Fruit fly (Drosophila melanogaster) whole organism, wandering third instar larva: Measurements from ENCODE around the gene CG18178.

Source experiments
- Abd-B ChIP-seq: fragments of >200 bp; optimal IDR thresholded peaks from 2 replicates; lab custom pipeline; 2017; ENCODE audit warnings: missing biosample characterization, missing genetic modification characterization
- CG9705 ChIP-seq: fragments of 200-800 bp; sonication (Bioruptor generic); optimal IDR thresholded peaks from 2 replicates; lab custom pipeline; 2018; ENCODE audit warnings: missing biosample characterization, mild to moderate bottlenecking, missing genetic modification characterization
- Dfd ChIP-seq: fragments of >200 bp; optimal IDR thresholded peaks from 2 replicates; lab custom pipeline; 2017; ENCODE audit warnings: missing biosample characterization, missing genetic modification characterization
- Hr78 ChIP-seq: fragments of >200 bp; optimal IDR thresholded peaks from 2 replicates; lab custom pipeline; 2017; ENCODE audit warnings: missing biosample characterization, missing genetic modification characterization
- Myc ChIP-seq: fragments of >200 bp; optimal IDR thresholded peaks from 2 replicates; lab custom pipeline; 2017
- Sp1 ChIP-seq: fragments of 200-800 bp; sonication (Bioruptor generic); optimal IDR thresholded peaks from 3 replicates; lab custom pipeline; 2019; ENCODE audit warnings: missing biosample characterization, mild to moderate bottlenecking, missing genetic modification characterization, moderate library complexity
- brk ChIP-seq: fragments of 200-800 bp; sonication (Bioruptor generic); optimal IDR thresholded peaks from 2 replicates; lab custom pipeline; 2016; ENCODE audit warnings: missing biosample characterization, mild to moderate bottlenecking, missing genetic modification characterization
- fru ChIP-seq: fragments of 200-800 bp; sonication (Bioruptor generic); optimal IDR thresholded peaks from 3 replicates; lab custom pipeline; 2016; ENCODE audit warnings: missing biosample characterization, mild to moderate bottlenecking, missing genetic modification characterization
- psq ChIP-seq: fragments of 200-800 bp; sonication (Bioruptor generic); optimal IDR thresholded peaks from 3 replicates; lab custom pipeline; 2017; ENCODE audit warnings: missing biosample characterization, mild to moderate bottlenecking, missing genetic modification characterization, moderate library complexity
- usp ChIP-seq: fragments of >200 bp; optimal IDR thresholded peaks from 2 replicates; lab custom pipeline; 2017; ENCODE audit warnings: missing biosample characterization, missing genetic modification characterization
- woc ChIP-seq: sonication (Bioruptor generic); optimal IDR thresholded peaks from 2 replicates; lab custom pipeline; 2016; ENCODE audit warnings: missing biosample characterization, mild to moderate bottlenecking, missing genetic modification characterization

DNA sequence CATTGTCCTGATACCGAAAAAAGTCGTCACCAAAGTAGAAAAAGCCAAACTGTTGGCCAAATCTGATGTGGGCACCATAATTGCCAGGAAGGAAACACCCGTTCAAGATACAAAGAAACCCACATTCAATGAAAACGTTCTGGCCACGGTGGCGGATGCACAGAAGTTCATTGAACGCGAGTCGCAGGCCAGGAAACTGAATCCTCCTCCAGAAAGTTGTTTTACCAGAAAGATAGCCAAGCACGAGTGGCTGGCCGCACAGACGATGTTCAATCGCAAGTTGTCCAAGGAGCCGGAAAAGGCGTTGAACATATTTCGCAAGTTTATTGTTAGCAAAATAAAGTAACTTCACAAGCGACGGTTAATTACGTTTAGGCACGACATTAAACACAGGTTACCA is 1.2 kb upstream of the CG18178 start:
- TF ChIP-seq Hr78 (GFP tag; lab: Kevin White, UChicago) (no peak), Dfd (no peak), Abd-B (GFP tag; lab: Kevin White, UChicago) (no peak), Myc (no peak), brk (GFP tag; lab: Kevin White, UChicago) (no peak), fru (no peak), woc (GFP tag; lab: Kevin White, UChicago) (no peak), Sp1 (no peak), psq (GFP tag; lab: Kevin White, UChicago) (no peak), usp (GFP tag; lab: Kevin White, UChicago) (no peak), CG9705 (GFP tag; lab: Kevin White, UChicago) (no peak)
